Fruit fly (Drosophila melanogaster): Measurements from ENCODE around the gene promL.
A peak's percentile ranks its signal among the peaks of the same experiment; 100 is the strongest.

promL gene

dm6 chr3L:3081146-3081872, 46.2 kb downstream of the promL start:
- TF ChIP-seq noc (tag; optimal IDR thresholded peaks at IDR 0.05) = peak; percentile 99

dm6 chr3L:3080084-3080994, 47.2 kb downstream of the promL start:
- TF ChIP-seq noc (tag; optimal IDR thresholded peaks at IDR 0.05) = no peak

dm6 chr3L:3079156-3079495, 48.4 kb downstream of the promL start:
- TF ChIP-seq noc (tag; optimal IDR thresholded peaks at IDR 0.05) = no peak

- TF ChIP-seq noc (tag; optimal IDR thresholded peaks at IDR 0.05) = peak; percentile 34
These were observed 48.9 kb downstream of the promL start for dm6 chr3L:3078398-3079155.

dm6 chr3L:3077568-3078107, 49.9 kb downstream of the promL start:
- peak; percentile 72 for TF ChIP-seq noc (tag; optimal IDR thresholded peaks at IDR 0.05)

dm6 chr3L:3076954-3077353, 50.6 kb downstream of the promL start:
- no peak for TF ChIP-seq noc (tag; optimal IDR thresholded peaks at IDR 0.05)

dm6 chr3L:3074805-3075204, 52.7 kb downstream of the promL start:
- TF ChIP-seq noc (tag; optimal IDR thresholded peaks at IDR 0.05) = no peak

- no peak for TF ChIP-seq noc (tag; optimal IDR thresholded peaks at IDR 0.05)
These were observed 53.1 kb downstream of the promL start for dm6 chr3L:3074380-3074779.

- TF ChIP-seq noc (tag; optimal IDR thresholded peaks at IDR 0.05) = no peak
These were observed 54.1 kb downstream of the promL start for dm6 chr3L:3073460-3073859.

- no peak for TF ChIP-seq noc (tag; optimal IDR thresholded peaks at IDR 0.05)
These were observed 55.6 kb downstream of the promL start for dm6 chr3L:3071675-3072583.

- peak; percentile 35 for TF ChIP-seq noc (tag; optimal IDR thresholded peaks at IDR 0.05)
These were observed 57.0 kb downstream of the promL start, which contains the start of the genes CG32486 and PAN3 for dm6 chr3L:3070274-3071204. CG32486 (minus strand) TSS chr3L:3070839. PAN3 (plus strand) TSS chr3L:3071133.

dm6 chr3L:3069774-3070173, 57.8 kb downstream of the promL start:
- no peak for TF ChIP-seq noc (tag; optimal IDR thresholded peaks at IDR 0.05)

Measured in whole organism, larva.